Worm (Caenorhabditis elegans) whole organism, L4 larva: ENCODE results near the gene elp-1.

Experiments
- D1046.2 ChIP-seq: fragments of 200-800 bp; sonication (Bioruptor generic); IDR thresholded peaks from 2 replicates; pipeline ENCODE4 v1.3.6; 2022; ENCODE audit warnings: missing genetic modification characterization, missing compliant biosample characterization
- F10B5.3 ChIP-seq: sonication (generic microtip); optimal IDR thresholded peaks from 2 replicates; lab custom pipeline; 2016; ENCODE audit warnings: mild to moderate bottlenecking, missing genetic modification characterization, missing compliant biosample characterization
- F37D6.2 ChIP-seq: sonication (generic microtip); optimal IDR thresholded peaks from 2 replicates; lab custom pipeline; 2016; ENCODE audit warnings: mild to moderate bottlenecking, missing genetic modification characterization, missing compliant biosample characterization
- Y105C5A.15 ChIP-seq: fragments of 200-800 bp; sonication (Bioruptor generic); IDR thresholded peaks from 2 replicates; pipeline ENCODE4 v1.3.6; 2022; ENCODE audit warnings: missing genetic modification characterization, missing compliant biosample characterization
- Y48G9A.11 ChIP-seq: fragments of 200-800 bp; sonication (Bioruptor generic); IDR thresholded peaks from 2 replicates; pipeline ENCODE4 v1.3.6; 2022; ENCODE audit warnings: missing genetic modification reagents, missing genetic modification characterization, missing compliant biosample characterization
- Y75B8A.6 ChIP-seq: fragments of 200-800 bp; sonication (Bioruptor generic); IDR thresholded peaks from 2 replicates; pipeline ENCODE4 v1.3.6; 2022; ENCODE audit warnings: missing genetic modification reagents, missing genetic modification characterization, missing compliant biosample characterization
- ZK337.2 ChIP-seq: fragments of 200-800 bp; sonication (Bioruptor generic); IDR thresholded peaks from 2 replicates; pipeline ENCODE4 v1.3.6; 2022; ENCODE audit warnings: missing genetic modification reagents, missing genetic modification characterization, missing compliant biosample characterization
- ZK546.5 ChIP-seq, 2 experiments: sonication (generic microtip); optimal IDR thresholded peaks; 2 replicates each; lab custom pipeline; 2017; ENCODE audit warnings: missing biosample characterization in 2 of 2, missing genetic modification characterization in 2 of 2
- aha-1 ChIP-seq: fragments of 150-350 bp; peaks from one replicate; lab custom pipeline; 2014; ENCODE audit warnings: missing biosample characterization, missing genetic modification characterization
- aly-2 ChIP-seq: sonication (generic microtip); optimal IDR thresholded peaks from 2 replicates; lab custom pipeline; 2018; ENCODE audit warnings: missing biosample characterization, missing genetic modification characterization
- ceh-20 ChIP-seq: fragments of 200-800 bp; sonication (Bioruptor generic); IDR thresholded peaks from 2 replicates; pipeline ENCODE4 v1.3.6; 2022; ENCODE audit warnings: missing genetic modification reagents, missing genetic modification characterization, missing compliant biosample characterization
- ceh-44 ChIP-seq: fragments of 200-800 bp; sonication (Bioruptor generic); IDR thresholded peaks from 2 replicates; pipeline ENCODE4 v1.3.6; 2022; ENCODE audit warnings: missing genetic modification reagents, missing genetic modification characterization, missing compliant biosample characterization
- ceh-82 ChIP-seq: sonication (generic microtip); optimal IDR thresholded peaks from 2 replicates; lab custom pipeline; 2017; ENCODE audit warnings: missing biosample characterization, missing genetic modification characterization
- ces-1 ChIP-seq: fragments of 150-350 bp; sonication (generic microtip); optimal IDR thresholded peaks from 4 replicates; lab custom pipeline; 2014; ENCODE audit warnings: missing biosample characterization, missing genetic modification reagents, missing genetic modification characterization
- daf-12 ChIP-seq: fragments of 150-350 bp; optimal IDR thresholded peaks from 2 replicates; lab custom pipeline; 2014; ENCODE audit warnings: missing biosample characterization, missing genetic modification reagents, missing genetic modification characterization
- daf-16 ChIP-seq, 3 experiments: sonication (generic microtip); optimal IDR thresholded peaks; 2 replicates each; lab custom pipeline; 2016 to 2017; ENCODE audit warnings: missing genetic modification characterization in 3 of 3, missing genetic modification reagents in 3 of 3, mild to moderate bottlenecking in 2 of 3, missing compliant biosample characterization in 2 of 3, missing biosample characterization in 1 of 3, moderate library complexity in 1 of 3
- dmd-6 ChIP-seq: fragments of 200-800 bp; sonication (Bioruptor generic); IDR thresholded peaks from 2 replicates; pipeline ENCODE4 v1.3.6; 2022; ENCODE audit warnings: missing genetic modification reagents, missing genetic modification characterization, missing compliant biosample characterization
- dmd-8 ChIP-seq: fragments of 200-800 bp; sonication (Bioruptor generic); IDR thresholded peaks from 2 replicates; pipeline ENCODE4 v1.3.6; 2022; ENCODE audit warnings: missing genetic modification characterization, missing compliant biosample characterization
- duxl-1 ChIP-seq: sonication (generic microtip); optimal IDR thresholded peaks from 2 replicates; lab custom pipeline; 2016; ENCODE audit warnings: mild to moderate bottlenecking, missing genetic modification characterization, moderate library complexity, missing compliant biosample characterization; ENCODE audit not compliant: poor library complexity
- egl-27 ChIP-seq: sonication (generic microtip); optimal IDR thresholded peaks from 3 replicates; lab custom pipeline; 2017; ENCODE audit warnings: missing biosample characterization, missing genetic modification reagents, missing genetic modification characterization
- fkh-10 ChIP-seq: fragments of 150-350 bp; optimal IDR thresholded peaks from 2 replicates; lab custom pipeline; 2014; ENCODE audit warnings: missing biosample characterization, missing genetic modification reagents, missing genetic modification characterization
- gei-8 ChIP-seq: fragments of 200-800 bp; sonication (Bioruptor generic); optimal IDR thresholded peaks from 2 replicates; lab custom pipeline; 2018; ENCODE audit warnings: mild to moderate bottlenecking, missing genetic modification characterization, missing compliant biosample characterization
- hif-1 ChIP-seq, 2 experiments: sonication (generic microtip); optimal IDR thresholded peaks; 2 replicates each; lab custom pipeline; 2016 to 2017; ENCODE audit warnings: missing compliant biosample characterization in 2 of 2, missing genetic modification characterization in 2 of 2, missing genetic modification reagents in 2 of 2, missing genotype in 2 of 2, mild to moderate bottlenecking in 1 of 2
- hlh-11 ChIP-seq: fragments of 200-800 bp; sonication (Bioruptor generic); optimal IDR thresholded peaks from 2 replicates; lab custom pipeline; 2018; ENCODE audit warnings: mild to moderate bottlenecking, missing genetic modification characterization, missing compliant biosample characterization
- hlh-30 ChIP-seq: sonication (generic microtip); optimal IDR thresholded peaks from 2 replicates; lab custom pipeline; 2017; ENCODE audit warnings: antibody characterized with exemption, mild to moderate bottlenecking, missing genetic modification characterization, missing compliant biosample characterization; ENCODE audit not compliant: insufficient read depth
- lim-7 ChIP-seq: fragments of 200-800 bp; sonication (Bioruptor generic); IDR thresholded peaks from 2 replicates; pipeline ENCODE4 v1.3.6; 2022; ENCODE audit warnings: missing genetic modification characterization, missing compliant biosample characterization
- lin-1 ChIP-seq: fragments of 200-800 bp; sonication (Bioruptor generic); IDR thresholded peaks from 2 replicates; pipeline ENCODE4 v1.3.6; 2022; ENCODE audit warnings: missing genetic modification reagents, missing genetic modification characterization, missing compliant biosample characterization
- lin-15B ChIP-seq: fragments of 150-350 bp; sonication (generic microtip); optimal IDR thresholded peaks from 3 replicates; lab custom pipeline; 2014; ENCODE audit warnings: missing biosample characterization, missing genetic modification characterization
- lin-29 ChIP-seq: fragments of 200-800 bp; sonication (Bioruptor generic); IDR thresholded peaks from 2 replicates; pipeline ENCODE4 v1.3.6; 2022; ENCODE audit warnings: missing genetic modification reagents, missing genetic modification characterization, missing compliant biosample characterization
- lin-38 ChIP-seq: fragments of 200-800 bp; sonication (Bioruptor generic); IDR thresholded peaks from 2 replicates; pipeline ENCODE4 v1.3.6; 2022; ENCODE audit warnings: missing genetic modification reagents, missing genetic modification characterization, missing compliant biosample characterization
- lin-39 ChIP-seq: fragments of 150-350 bp; optimal IDR thresholded peaks from 2 replicates; lab custom pipeline; 2014; ENCODE audit warnings: missing biosample characterization, missing genetic modification reagents, missing genetic modification characterization
- madf-9 ChIP-seq: fragments of 200-800 bp; sonication (Bioruptor generic); conservative IDR thresholded peaks from 2 replicates; pipeline ENCODE4 v1.3.6; 2022; ENCODE audit warnings: missing genetic modification reagents, missing genetic modification characterization, missing compliant biosample characterization
- mdt-29 ChIP-seq: fragments of 200-800 bp; sonication (Bioruptor generic); IDR thresholded peaks from 2 replicates; pipeline ENCODE4 v1.3.6; 2022; ENCODE audit warnings: missing genetic modification reagents, missing genetic modification characterization, missing compliant biosample characterization
- mxl-2 ChIP-seq: fragments of 200-800 bp; sonication (Bioruptor generic); conservative IDR thresholded peaks from 2 replicates; pipeline ENCODE4 v1.3.6; 2022; ENCODE audit warnings: missing genetic modification reagents, missing genetic modification characterization, missing compliant biosample characterization
- mxl-3 ChIP-seq: fragments of 200-800 bp; sonication (Bioruptor generic); optimal IDR thresholded peaks from 2 replicates; lab custom pipeline; 2018; ENCODE audit warnings: mild to moderate bottlenecking, missing genetic modification characterization, missing compliant biosample characterization
- nhr-11 ChIP-seq: fragments of 150-350 bp; optimal IDR thresholded peaks from 2 replicates; lab custom pipeline; 2014; ENCODE audit warnings: missing biosample characterization, missing genetic modification characterization
- nhr-237 ChIP-seq: sonication (generic microtip); optimal IDR thresholded peaks from 2 replicates; lab custom pipeline; 2017; ENCODE audit warnings: missing biosample characterization, missing genetic modification characterization
- nhr-25 ChIP-seq: sonication (generic microtip); optimal IDR thresholded peaks from 2 replicates; lab custom pipeline; 2017; ENCODE audit warnings: missing genetic modification characterization, mild to moderate bottlenecking, missing compliant biosample characterization, antibody characterized with exemption, moderate library complexity, borderline replicate concordance; ENCODE audit not compliant: insufficient read depth
- nhr-28 ChIP-seq: fragments of 150-350 bp; optimal IDR thresholded peaks from 2 replicates; lab custom pipeline; 2014; ENCODE audit warnings: missing biosample characterization, missing genetic modification characterization
- pqm-1 ChIP-seq: sonication (generic microtip); optimal IDR thresholded peaks from 2 replicates; lab custom pipeline; 2017; ENCODE audit warnings: missing biosample characterization, missing genetic modification characterization
- snpc-1.2 ChIP-seq: fragments of 200-800 bp; sonication (Bioruptor generic); IDR thresholded peaks from 2 replicates; pipeline ENCODE4 v1.3.6; 2022; ENCODE audit warnings: missing genetic modification reagents, missing genetic modification characterization, missing compliant biosample characterization
- snpc-4 ChIP-seq: fragments of 150-350 bp; optimal IDR thresholded peaks from 2 replicates; lab custom pipeline; 2014; ENCODE audit warnings: missing biosample characterization, missing genetic modification characterization
- spr-1 ChIP-seq: sonication (generic microtip); optimal IDR thresholded peaks from 2 replicates; lab custom pipeline; 2016; ENCODE audit warnings: mild to moderate bottlenecking, missing genetic modification characterization, missing compliant biosample characterization
- tag-97 ChIP-seq: fragments of 200-800 bp; sonication (Bioruptor generic); IDR thresholded peaks from 2 replicates; pipeline ENCODE4 v1.3.6; 2022; ENCODE audit warnings: missing genetic modification characterization, missing compliant biosample characterization
- zfp-2 ChIP-seq: sonication (generic microtip); optimal IDR thresholded peaks from 2 replicates; lab custom pipeline; 2016; ENCODE audit warnings: mild to moderate bottlenecking, missing genetic modification characterization, missing compliant biosample characterization
- zfp-3 ChIP-seq: fragments of 200-800 bp; sonication (Bioruptor generic); conservative IDR thresholded peaks from 2 replicates; pipeline ENCODE4 v1.3.6; 2022; ENCODE audit warnings: missing genetic modification reagents, missing genetic modification characterization, missing compliant biosample characterization
- zip-11 ChIP-seq: fragments of 200-800 bp; sonication (Bioruptor generic); IDR thresholded peaks from 2 replicates; pipeline ENCODE4 v1.3.6; 2022; ENCODE audit warnings: missing genetic modification characterization, missing compliant biosample characterization
- zip-2 ChIP-seq: fragments of 150-350 bp; optimal IDR thresholded peaks from 2 replicates; lab custom pipeline; 2014; ENCODE audit warnings: missing biosample characterization, missing genetic modification characterization
- ztf-11 ChIP-seq: fragments of 150-350 bp; optimal IDR thresholded peaks from 2 replicates; lab custom pipeline; 2014; ENCODE audit warnings: missing biosample characterization, missing genetic modification characterization

The elp-1 gene

DNA sequence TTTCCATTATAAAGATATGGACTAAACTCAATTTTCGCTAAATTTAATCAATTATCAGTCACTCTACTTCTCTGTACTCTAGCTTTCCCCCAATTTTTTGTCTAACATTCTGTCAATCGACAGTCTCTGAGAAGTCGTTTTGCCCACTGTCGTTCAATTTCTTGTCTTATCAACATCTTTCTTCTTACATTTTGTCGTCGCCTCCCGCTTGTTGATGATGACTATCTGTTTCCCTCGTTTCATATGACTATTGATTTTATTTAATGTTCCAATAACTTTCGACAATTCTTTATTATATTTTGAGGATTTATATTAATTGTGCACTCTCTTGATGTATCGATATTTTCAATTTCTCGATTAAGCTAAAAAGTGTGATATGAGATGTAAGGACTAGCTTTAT is 8.9 kb upstream of the elp-1 start (continued):
- TF ChIP-seq Y48G9A.11 (GFP tag; lab: Robert Waterston, UW) (no peak), mdt-29 (GFP tag; lab: Robert Waterston, UW) (no peak), dmd-6 (GFP tag; lab: Robert Waterston, UW) (peak; percentile 36; the same call in 1 of the 2 replicates), hif-1 (tag; optimal IDR thresholded peaks at IDR 0.05; lab: Kevin White, UChicago) (no peak), zfp-3 (no peak), zfp-2 (tag; lab: Kevin White, UChicago) (no peak), F10B5.3 (tag; lab: Kevin White, UChicago) (no peak), F37D6.2 (tag; lab: Kevin White, UChicago) (no peak), D1046.2 (no peak), pqm-1 (peak; percentile 13), snpc-1.2 (GFP tag; lab: Robert Waterston, UW) (no peak), hlh-11 (peak; percentile 56), aha-1 (no peak), spr-1 (tag; lab: Kevin White, UChicago) (no peak), gei-8 (GFP tag; lab: Kevin White, UChicago) (no peak), nhr-11 (no peak), ceh-44 (GFP tag; lab: Robert Waterston, UW) (no peak), aly-2 (tag; lab: Kevin White, UChicago) (no peak), ceh-82 (tag; lab: Kevin White, UChicago) (no peak), nhr-28 (tag; lab: Kevin White, UChicago) (peak; percentile 48), fkh-10 (GFP tag; lab: Kevin White, UChicago) (no peak), ces-1 (no peak), mxl-2 (GFP tag; lab: Robert Waterston, UW) (no peak)
- TF ChIP-seq, all 104 proteins: peak for 10

DNA sequence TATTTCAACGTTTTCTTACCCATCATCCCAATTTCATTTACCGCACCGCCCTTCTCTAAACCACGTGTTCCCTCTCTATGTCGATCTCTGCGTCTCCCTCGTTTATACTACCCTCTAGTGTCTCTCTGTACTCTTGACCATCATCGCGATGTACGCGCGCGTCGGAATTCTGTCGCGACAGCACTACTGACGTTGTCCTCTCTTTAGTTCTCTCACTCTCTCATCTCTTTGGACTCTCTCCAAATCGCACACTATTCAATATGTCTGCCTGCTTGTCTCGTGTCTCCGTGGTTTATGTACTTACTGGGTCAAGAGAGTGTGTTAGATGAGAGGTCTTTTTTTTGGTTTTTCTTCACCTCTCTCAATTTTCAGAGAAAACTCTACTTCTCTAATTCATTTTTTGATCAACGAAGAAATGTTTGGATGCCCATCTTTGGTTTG is 8.3 kb upstream of the elp-1 start:
- TF ChIP-seq lim-7 (GFP tag; lab: Robert Waterston, UW) (peak; percentile 20; the same call in 1 of the 2 replicates), nhr-237 (tag; lab: Kevin White, UChicago) (no peak), snpc-4 (tag; lab: Kevin White, UChicago) (peak; percentile 7), ceh-20 (GFP tag; lab: Robert Waterston, UW) (peak; percentile 93; the same call in 1 of the 2 replicates), zip-11 (GFP tag; lab: Robert Waterston, UW) (no peak), dmd-8 (GFP tag; lab: Robert Waterston, UW) (0 out of 2 replicates have a peak, but pooled peaks have one; percentile 14), gei-8 (GFP tag; lab: Kevin White, UChicago) (peak; percentile 73), F10B5.3 (tag; lab: Kevin White, UChicago) (peak; percentile 75), zfp-3 (peak; percentile 87), lin-1 (GFP tag; lab: Robert Waterston, UW) (peak; percentile 78), egl-27 (tag; lab: Kevin White, UChicago) (no peak), lin-38 (GFP tag; lab: Robert Waterston, UW) (peak; percentile 65), mdt-29 (GFP tag; lab: Robert Waterston, UW) (0 out of 2 replicates have a peak, but pooled peaks have one; percentile 80), tag-97 (no peak), duxl-1 (peak; percentile 83), hlh-30 (peak; percentile 99), hif-1 (tag; optimal IDR thresholded peaks at IDR 0.05; lab: Kevin White, UChicago) (peak; percentile 83 to 97), nhr-25 (tag; lab: Kevin White, UChicago) (peak; percentile 92), zip-2 (tag; lab: Kevin White, UChicago) (peak; percentile 67), ZK337.2 (GFP tag; lab: Robert Waterston, UW) (no peak), ceh-44 (GFP tag; lab: Robert Waterston, UW) (no peak), lin-15B (tag; lab: Kevin White, UChicago) (no peak), Y75B8A.6 (GFP tag; lab: Robert Waterston, UW) (no peak), lin-39 (tag; lab: Kevin White, UChicago) (no peak), ztf-11 (tag; lab: Kevin White, UChicago) (no peak), mxl-3 (GFP tag; lab: Kevin White, UChicago) (peak; percentile 99), madf-9 (GFP tag; lab: Robert Waterston, UW) (peak; percentile 69; the same call in 1 of the 2 replicates), lin-29 (GFP tag; lab: Robert Waterston, UW) (peak; percentile 62), Y105C5A.15 (no peak), daf-16 (GFP tag; optimal IDR thresholded peaks at IDR 0.05; lab: Kevin White, UChicago) (peak; percentile 80 to 84), daf-16 (tag; optimal IDR thresholded peaks at IDR 0.05; lab: Kevin White, UChicago) (peak; percentile 72), ZK546.5 (tag; optimal IDR thresholded peaks at IDR 0.05; lab: Kevin White, UChicago) (peak in 1 of 2 experiments; percentile 36), zfp-2 (tag; lab: Kevin White, UChicago) (peak; percentile 59), daf-12 (tag; lab: Kevin White, UChicago) (no peak)
